Fruit fly (Drosophila melanogaster) whole organism, embryonic: Measurements from ENCODE around the gene CG17177.
A peak's percentile ranks its signal among the peaks of the same experiment; 100 is the strongest.

Source experiments
- BEAF-32 ChIP-seq: fragments of 200-800 bp; sonication (Bioruptor generic); optimal IDR thresholded peaks from 3 replicates; lab custom pipeline; 2017; ENCODE audit warnings: missing biosample characterization, missing genetic modification characterization, mild to moderate bottlenecking, moderate library complexity, missing genetic modification reagents
- CG10366 ChIP-seq: fragments of 200-800 bp; sonication (Bioruptor generic); IDR thresholded peaks from 2 replicates; pipeline ENCODE4 v1.3.6; 2022; ENCODE audit warnings: missing biosample characterization, missing genetic modification characterization
- CG10565 ChIP-seq: fragments of 200-800 bp; sonication (Bioruptor generic); optimal IDR thresholded peaks from 3 replicates; lab custom pipeline; 2016; ENCODE audit warnings: missing biosample characterization, mild to moderate bottlenecking, missing genetic modification characterization
- CG11560 ChIP-seq: fragments of 200-800 bp; sonication (Bioruptor generic); IDR thresholded peaks from 3 replicates; pipeline ENCODE4 v1.3.6; 2022; ENCODE audit warnings: missing biosample characterization, missing genetic modification characterization
- CG12155 ChIP-seq: fragments of 200-800 bp; sonication (Bioruptor generic); optimal IDR thresholded peaks from 3 replicates; lab custom pipeline; 2016; ENCODE audit warnings: missing biosample characterization, missing genetic modification characterization
- CG12659 ChIP-seq: fragments of 200-800 bp; sonication (Bioruptor generic); optimal IDR thresholded peaks from 3 replicates; lab custom pipeline; 2017; ENCODE audit warnings: mild to moderate bottlenecking, missing biosample characterization, missing genetic modification reagents, missing genetic modification characterization
- CG13424 ChIP-seq: fragments of 200-800 bp; sonication (Bioruptor generic); optimal IDR thresholded peaks from 2 replicates; lab custom pipeline; 2019; ENCODE audit warnings: missing biosample characterization, mild to moderate bottlenecking, missing genetic modification characterization, moderate library complexity
- CG14965 ChIP-seq: fragments of 200-800 bp; sonication (Bioruptor generic); optimal IDR thresholded peaks from 2 replicates; lab custom pipeline; 2016; ENCODE audit warnings: missing biosample characterization, missing genetic modification characterization, borderline replicate concordance
- CG17359 ChIP-seq: fragments of 200-800 bp; sonication (Bioruptor generic); optimal IDR thresholded peaks from 3 replicates; lab custom pipeline; 2018; ENCODE audit warnings: missing biosample characterization, mild to moderate bottlenecking, missing genetic modification characterization, moderate library complexity
- CG18262 ChIP-seq: fragments of 200-800 bp; optimal IDR thresholded peaks from 3 replicates; lab custom pipeline; 2019; ENCODE audit warnings: missing biosample characterization, mild to moderate bottlenecking, missing genetic modification characterization, moderate library complexity
- CG18599 ChIP-seq: fragments of 200-800 bp; sonication (Bioruptor generic); optimal IDR thresholded peaks from 3 replicates; lab custom pipeline; 2017; ENCODE audit warnings: missing biosample characterization, missing genetic modification characterization, mild to moderate bottlenecking, moderate library complexity, missing genetic modification reagents
- CG30403 ChIP-seq: fragments of 200-800 bp; sonication (Bioruptor generic); optimal IDR thresholded peaks from 3 replicates; lab custom pipeline; 2016; ENCODE audit warnings: missing biosample characterization, missing genetic modification characterization
- CG31365 ChIP-seq: fragments of 200-800 bp; sonication (Bioruptor generic); optimal IDR thresholded peaks from 2 replicates; lab custom pipeline; 2018; ENCODE audit warnings: missing biosample characterization, mild to moderate bottlenecking, missing genetic modification characterization
- CG32767 ChIP-seq: fragments of 200-800 bp; sonication (Bioruptor generic); IDR thresholded peaks from 2 replicates; pipeline ENCODE4 v1.3.6; 2022; ENCODE audit warnings: missing biosample characterization, missing genetic modification characterization
- CG32772 ChIP-seq: fragments of 200-800 bp; sonication (Bioruptor generic); IDR thresholded peaks from 2 replicates; pipeline ENCODE4 v1.3.6; 2022; ENCODE audit warnings: missing biosample characterization, missing genetic modification characterization
- CG4328 ChIP-seq: fragments of 200-800 bp; sonication (Bioruptor generic); optimal IDR thresholded peaks from 3 replicates; lab custom pipeline; 2017; ENCODE audit warnings: missing biosample characterization, missing genetic modification reagents, missing genetic modification characterization
- CG5245 ChIP-seq: fragments of 200-800 bp; sonication (Bioruptor generic); optimal IDR thresholded peaks from 3 replicates; lab custom pipeline; 2016; ENCODE audit warnings: missing biosample characterization, missing genetic modification characterization
- CG6765 ChIP-seq: fragments of 200-800 bp; sonication (Bioruptor generic); optimal IDR thresholded peaks from 3 replicates; lab custom pipeline; 2017; ENCODE audit warnings: missing biosample characterization, mild to moderate bottlenecking, missing genetic modification characterization
- CG7745 ChIP-seq: fragments of 200-800 bp; sonication (Bioruptor generic); optimal IDR thresholded peaks from 2 replicates; lab custom pipeline; 2018; ENCODE audit warnings: missing biosample characterization, mild to moderate bottlenecking, missing genetic modification characterization, moderate library complexity
- CG8765 ChIP-seq: fragments of 200-800 bp; sonication (Bioruptor generic); IDR thresholded peaks from 2 replicates; pipeline ENCODE4 v1.3.6; 2022; ENCODE audit warnings: missing biosample characterization, missing genetic modification characterization
- CG8924 ChIP-seq: fragments of 200-800 bp; optimal IDR thresholded peaks from 3 replicates; lab custom pipeline; 2019; ENCODE audit warnings: missing biosample characterization, mild to moderate bottlenecking, missing genetic modification characterization, moderate library complexity
- CrebB ChIP-seq: fragments of 200-800 bp; sonication (Bioruptor generic); optimal IDR thresholded peaks from 3 replicates; lab custom pipeline; 2018; ENCODE audit warnings: missing biosample characterization, mild to moderate bottlenecking, missing genetic modification characterization
- Dbx ChIP-seq: fragments of 200-800 bp; sonication (Bioruptor generic); IDR thresholded peaks from 3 replicates; pipeline ENCODE4 v1.3.6; 2022; ENCODE audit warnings: missing biosample characterization, missing genetic modification characterization
- E2f1 ChIP-seq: fragments of 200-800 bp; sonication (Bioruptor generic); IDR thresholded peaks from 2 replicates; pipeline ENCODE4 v1.3.6; 2022; ENCODE audit warnings: missing biosample characterization, missing genetic modification characterization
- Eip74EF ChIP-seq, 2 experiments: fragments of 200-800 bp in 1 of 2; fragments of >200 bp in 1 of 2; sonication (Bioruptor generic) in 1 of 2; optimal IDR thresholded peaks; 2 replicates each; lab custom pipeline; 2017 to 2019; ENCODE audit warnings: missing biosample characterization in 2 of 2, missing genetic modification characterization in 2 of 2, mild to moderate bottlenecking in 1 of 2, moderate library complexity in 1 of 2
- GATAe ChIP-seq: fragments of 200-800 bp; sonication (Bioruptor generic); conservative IDR thresholded peaks from 2 replicates; pipeline ENCODE4 v1.3.6; 2022; ENCODE audit warnings: missing biosample characterization, missing genetic modification characterization
- H15 ChIP-seq: fragments of 200-800 bp; sonication (Bioruptor generic); IDR thresholded peaks from 3 replicates; pipeline ENCODE4 v1.3.6; 2022; ENCODE audit warnings: missing biosample characterization, missing genetic modification characterization
- HLH54F ChIP-seq: fragments of 200-800 bp; sonication (Bioruptor generic); optimal IDR thresholded peaks from 3 replicates; lab custom pipeline; 2016; ENCODE audit warnings: missing biosample characterization, missing genetic modification characterization
- Hmr ChIP-seq: fragments of 200-800 bp; sonication (Bioruptor generic); optimal IDR thresholded peaks from 3 replicates; lab custom pipeline; 2017; ENCODE audit warnings: mild to moderate bottlenecking, missing biosample characterization, missing genetic modification reagents, missing genetic modification characterization
- Hsf ChIP-seq: fragments of 200-800 bp; sonication (Bioruptor generic); optimal IDR thresholded peaks from 3 replicates; lab custom pipeline; 2016; ENCODE audit warnings: missing biosample characterization, missing genetic modification characterization
- MBD-R2 ChIP-seq: fragments of 200-800 bp; sonication (Bioruptor generic); IDR thresholded peaks from 2 replicates; pipeline ENCODE4 v1.3.6; 2022; ENCODE audit warnings: missing biosample characterization, missing genetic modification characterization
- Sry-δ ChIP-seq: fragments of 200-800 bp; sonication (Bioruptor generic); optimal IDR thresholded peaks from 2 replicates; lab custom pipeline; 2016; ENCODE audit warnings: missing biosample characterization, missing genetic modification characterization
- TFAM ChIP-seq: fragments of 200-800 bp; sonication (Bioruptor generic); optimal IDR thresholded peaks from 2 replicates; lab custom pipeline; 2017; ENCODE audit warnings: missing biosample characterization, missing genetic modification characterization, inconsistent platforms
- Vsx1 ChIP-seq: fragments of 200-800 bp; sonication (Bioruptor generic); optimal IDR thresholded peaks from 2 replicates; lab custom pipeline; 2017; ENCODE audit warnings: missing biosample characterization, mild to moderate bottlenecking, missing genetic modification characterization, missing genetic modification reagents
- Xrp1 ChIP-seq: fragments of 200-800 bp; sonication (Bioruptor generic); IDR thresholded peaks from 2 replicates; pipeline ENCODE4 v1.3.6; 2022; ENCODE audit warnings: missing biosample characterization, missing genetic modification characterization
- ap ChIP-seq: fragments of 200-800 bp; sonication (Bioruptor generic); IDR thresholded peaks from 2 replicates; pipeline ENCODE4 v1.3.6; 2022; ENCODE audit warnings: missing biosample characterization, missing genetic modification characterization
- bab2 ChIP-seq: fragments of 200-800 bp; sonication (Bioruptor generic); optimal IDR thresholded peaks from 2 replicates; lab custom pipeline; 2016; ENCODE audit warnings: missing biosample characterization, missing genetic modification characterization
- croc ChIP-seq: fragments of 200-800 bp; sonication (Bioruptor generic); conservative IDR thresholded peaks from 3 replicates; pipeline ENCODE4 v1.3.6; 2022; ENCODE audit warnings: missing biosample characterization, missing genetic modification characterization
- lbe ChIP-seq: fragments of 200-800 bp; sonication (Bioruptor generic); optimal IDR thresholded peaks from 2 replicates; lab custom pipeline; 2016; ENCODE audit warnings: missing biosample characterization, mild to moderate bottlenecking, missing genetic modification characterization
- nerfin-1 ChIP-seq: fragments of 200-800 bp; sonication (Bioruptor generic); optimal IDR thresholded peaks from 3 replicates; lab custom pipeline; 2019; ENCODE audit warnings: missing biosample characterization, mild to moderate bottlenecking, missing genetic modification characterization, moderate library complexity
- org-1 ChIP-seq: fragments of 200-800 bp; sonication (Bioruptor generic); optimal IDR thresholded peaks from 2 replicates; lab custom pipeline; 2017; ENCODE audit warnings: missing biosample characterization, missing genetic modification characterization
- pfk ChIP-seq: fragments of 200-800 bp; sonication (Bioruptor generic); optimal IDR thresholded peaks from 2 replicates; lab custom pipeline; 2018; ENCODE audit warnings: missing biosample characterization, mild to moderate bottlenecking, missing genetic modification characterization, moderate library complexity
- slp2 ChIP-seq: fragments of 200-800 bp; sonication (Bioruptor generic); optimal IDR thresholded peaks from 2 replicates; lab custom pipeline; 2016; ENCODE audit warnings: missing biosample characterization, missing genetic modification characterization
- tap ChIP-seq: fragments of 200-800 bp; optimal IDR thresholded peaks from 3 replicates; lab custom pipeline; 2019; ENCODE audit warnings: missing biosample characterization, mild to moderate bottlenecking, missing genetic modification characterization, moderate library complexity
- tgo ChIP-seq: fragments of 200-800 bp; sonication (Bioruptor generic); IDR thresholded peaks from 3 replicates; pipeline ENCODE4 v1.3.6; 2022; ENCODE audit warnings: missing biosample characterization, missing genetic modification characterization
- toy ChIP-seq: fragments of 200-800 bp; sonication (Bioruptor generic); IDR thresholded peaks from 2 replicates; pipeline ENCODE4 v1.3.6; 2022; ENCODE audit warnings: missing biosample characterization, missing genetic modification characterization
- trem ChIP-seq: fragments of 200-800 bp; optimal IDR thresholded peaks from 3 replicates; lab custom pipeline; 2019; ENCODE audit warnings: missing biosample characterization, mild to moderate bottlenecking, missing genetic modification characterization, moderate library complexity
- trh ChIP-seq: fragments of 200-800 bp; sonication (Bioruptor generic); optimal IDR thresholded peaks from 2 replicates; lab custom pipeline; 2016; ENCODE audit warnings: missing biosample characterization, missing genetic modification characterization
- unpg ChIP-seq: fragments of 200-800 bp; sonication (Bioruptor generic); optimal IDR thresholded peaks from 3 replicates; lab custom pipeline; 2018; ENCODE audit warnings: missing biosample characterization, mild to moderate bottlenecking, missing genetic modification characterization, moderate library complexity
- zfh2 ChIP-seq: fragments of 200-800 bp; sonication (Bioruptor generic); optimal IDR thresholded peaks from 2 replicates; lab custom pipeline; 2016; ENCODE audit warnings: missing biosample characterization, missing genetic modification characterization

The CG17177 gene

dm6 chr3L:14678097-14678679, 23.3 kb downstream of the CG17177 start, which contains the start of gene CG4914 (continued):
- no peak for TF ChIP-seq CG6765 (GFP tag; lab: Kevin White, UChicago)
- peak; percentile 67 for TF ChIP-seq E2f1 (GFP tag; lab: Robert Waterston, UW)
- TF ChIP-seq org-1 (GFP tag; lab: Kevin White, UChicago) = peak; percentile 67
- TF ChIP-seq CG13424 = peak; percentile 83
- TF ChIP-seq zfh2 (GFP tag; lab: Kevin White, UChicago) = no peak
- peak; percentile 26; the same call in 1 of the 2 replicates for TF ChIP-seq CG8765 (GFP tag; lab: Robert Waterston, UW)
- peak; percentile 79 for TF ChIP-seq croc (GFP tag; lab: Robert Waterston, UW)
- peak; percentile 46; the same call in 1 of the 3 replicates for TF ChIP-seq CG11560 (tag; lab: Robert Waterston, UW)
- TF ChIP-seq CG10565 (GFP tag; lab: Kevin White, UChicago) = no peak
- peak; percentile 76 for TF ChIP-seq nerfin-1 (tag; lab: Kevin White, UChicago)
- TF ChIP-seq H15 (GFP tag; lab: Robert Waterston, UW) = 0 out of 3 replicates have a peak, but pooled peaks have one; percentile 50
- peak; percentile 47 for TF ChIP-seq Hmr
- TF ChIP-seq CG4328 (GFP tag; lab: Kevin White, UChicago) = no peak
- peak; percentile 46; the same call in 1 of the 2 replicates for TF ChIP-seq CG10366 (GFP tag; lab: Robert Waterston, UW)
- TF ChIP-seq slp2 (GFP tag; lab: Kevin White, UChicago) = no peak
- peak; percentile 47 for TF ChIP-seq tap
- TF ChIP-seq CG12659 (GFP tag; lab: Kevin White, UChicago) = peak; percentile 67
- peak; percentile 4 for TF ChIP-seq CrebB
- peak; percentile 67 for TF ChIP-seq CG12155 (GFP tag; lab: Kevin White, UChicago)
- TF ChIP-seq Sry-δ (GFP tag; lab: Kevin White, UChicago) = no peak
- TF ChIP-seq Dbx (GFP tag; lab: Robert Waterston, UW) = no peak
- TF ChIP-seq CG14965 (GFP tag; lab: Kevin White, UChicago) = no peak
- TF ChIP-seq tgo (GFP tag; lab: Robert Waterston, UW) = no peak; the same call in 1 of the 3 replicates
- TF ChIP-seq pfk (GFP tag; lab: Kevin White, UChicago) = no peak
- peak; percentile 80 for TF ChIP-seq trem
- TF ChIP-seq bab2 = no peak
- peak in 1 of 2 experiments; percentile 83 for TF ChIP-seq Eip74EF (GFP tag; optimal IDR thresholded peaks at IDR 0.05; lab: Kevin White, UChicago)
- no peak for TF ChIP-seq TFAM (GFP tag; lab: Kevin White, UChicago)
- peak; percentile 80 for TF ChIP-seq CG8924 (tag; lab: Kevin White, UChicago)
- peak; percentile 89 for TF ChIP-seq Xrp1 (GFP tag; lab: Robert Waterston, UW)
- TF ChIP-seq CG18599 (GFP tag; lab: Kevin White, UChicago) = peak; percentile 54
- peak; percentile 50; the same call in 1 of the 2 replicates for TF ChIP-seq CG32772 (GFP tag; lab: Robert Waterston, UW)
- no peak for TF ChIP-seq toy (GFP tag; lab: Robert Waterston, UW)
- peak; percentile 42 for TF ChIP-seq Hsf (GFP tag; lab: Kevin White, UChicago)
- no peak for TF ChIP-seq CG7745
- TF ChIP-seq CG32767 (GFP tag; lab: Robert Waterston, UW) = peak; percentile 45; the same call in 1 of the 2 replicates
- peak; percentile 39 for TF ChIP-seq ap
- TF ChIP-seq MBD-R2 (GFP tag; lab: Robert Waterston, UW) = peak; percentile 25; the same call in 1 of the 2 replicates
- TF ChIP-seq CG17359 = peak; percentile 69
- peak; percentile 84 for TF ChIP-seq unpg
- TF ChIP-seq CG5245 = peak; percentile 55
- no peak for TF ChIP-seq lbe
- no peak for TF ChIP-seq BEAF-32 (GFP tag; lab: Kevin White, UChicago)
- TF ChIP-seq Vsx1 = peak; percentile 42
- TF ChIP-seq CG31365 (tag; lab: Kevin White, UChicago) = no peak
- TF ChIP-seq GATAe (GFP tag; lab: Robert Waterston, UW) = no peak
- peak; percentile 94 for TF ChIP-seq CG18262
- TF ChIP-seq CG30403 (GFP tag; lab: Kevin White, UChicago) = peak; percentile 87
- TF ChIP-seq trh (GFP tag; lab: Kevin White, UChicago) = peak; percentile 66
- TF ChIP-seq HLH54F (GFP tag; lab: Kevin White, UChicago) = peak; percentile 7
